Fruit fly (Drosophila melanogaster) whole organism, wandering third instar larva: ENCODE measurements around the gene CG9926.

Experiments
- Abd-B ChIP-seq: fragments of >200 bp; optimal IDR thresholded peaks from 2 replicates; lab custom pipeline; 2017; ENCODE audit warnings: missing biosample characterization, missing genetic modification characterization
- CG32264 ChIP-seq: fragments of 200-800 bp; sonication (Bioruptor generic); optimal IDR thresholded peaks from 2 replicates; lab custom pipeline; 2016; ENCODE audit warnings: missing biosample characterization, missing genetic modification characterization
- CG9705 ChIP-seq: fragments of 200-800 bp; sonication (Bioruptor generic); optimal IDR thresholded peaks from 2 replicates; lab custom pipeline; 2018; ENCODE audit warnings: missing biosample characterization, mild to moderate bottlenecking, missing genetic modification characterization
- CrebA ChIP-seq: fragments of 200-800 bp; sonication (Bioruptor generic); optimal IDR thresholded peaks from 2 replicates; lab custom pipeline; 2016; ENCODE audit warnings: missing biosample characterization, mild to moderate bottlenecking, missing genetic modification characterization, borderline replicate concordance
- Dfd ChIP-seq: fragments of >200 bp; optimal IDR thresholded peaks from 2 replicates; lab custom pipeline; 2017; ENCODE audit warnings: missing biosample characterization, missing genetic modification characterization
- Dif ChIP-seq: fragments of 200-275, 200-300 bp; sonication (Bioruptor generic); optimal IDR thresholded peaks from 2 replicates; lab custom pipeline; 2018; ENCODE audit warnings: missing biosample characterization, missing genetic modification characterization; ENCODE audit not compliant: partially characterized antibody
- GATAd ChIP-seq: sonication (Bioruptor generic); optimal IDR thresholded peaks from 2 replicates; lab custom pipeline; 2016; ENCODE audit warnings: missing biosample characterization, missing genetic modification characterization
- Hnf4 ChIP-seq: fragments of 200-800 bp; sonication (Bioruptor generic); optimal IDR thresholded peaks from 2 replicates; lab custom pipeline; 2016; ENCODE audit warnings: missing biosample characterization, mild to moderate bottlenecking, missing genetic modification characterization
- Hr78 ChIP-seq: fragments of >200 bp; optimal IDR thresholded peaks from 2 replicates; lab custom pipeline; 2017; ENCODE audit warnings: missing biosample characterization, missing genetic modification characterization
- Mio ChIP-seq: sonication (Bioruptor generic); optimal IDR thresholded peaks from 2 replicates; lab custom pipeline; 2016; ENCODE audit warnings: missing biosample characterization, missing genetic modification characterization
- Myc ChIP-seq: fragments of >200 bp; optimal IDR thresholded peaks from 2 replicates; lab custom pipeline; 2017
- N ChIP-seq: fragments of >200 bp; optimal IDR thresholded peaks from 2 replicates; lab custom pipeline; 2018; ENCODE audit warnings: missing biosample characterization, missing external identifiers, missing genetic modification characterization
- Rel ChIP-seq, 2 experiments: fragments of 200-800 bp; sonication (Bioruptor generic) in 1 of 2; optimal IDR thresholded peaks; 2 replicates in 1 of 2; 3 replicates in 1 of 2; lab custom pipeline; 2016 to 2019; ENCODE audit warnings: mild to moderate bottlenecking in 2 of 2, missing biosample characterization in 2 of 2, missing genetic modification characterization in 2 of 2, moderate library complexity in 1 of 2
- Vsx2 ChIP-seq: fragments of 200-300, 225-300 bp; sonication (Bioruptor generic); optimal IDR thresholded peaks from 2 replicates; lab custom pipeline; 2018; ENCODE audit warnings: missing biosample characterization, missing genetic modification characterization; ENCODE audit not compliant: partially characterized antibody
- br ChIP-seq: fragments of 200-800 bp; sonication (Bioruptor generic); optimal IDR thresholded peaks from 2 replicates; lab custom pipeline; 2016; ENCODE audit warnings: missing biosample characterization, missing genetic modification characterization
- brk ChIP-seq: fragments of 200-800 bp; sonication (Bioruptor generic); optimal IDR thresholded peaks from 2 replicates; lab custom pipeline; 2016; ENCODE audit warnings: missing biosample characterization, mild to moderate bottlenecking, missing genetic modification characterization
- dl ChIP-seq, 2 experiments: fragments of 175-275, 200-275 bp in 1 of 2; fragments of 200-275 bp in 1 of 2; sonication (Bioruptor generic); optimal IDR thresholded peaks; lab custom pipeline; 2018; ENCODE audit warnings: mild to moderate bottlenecking in 2 of 2, missing biosample characterization in 2 of 2, missing genetic modification characterization in 2 of 2, moderate library complexity in 2 of 2; ENCODE audit not compliant: partially characterized antibody in 2 of 2, insufficient read depth in 1 of 2
- dsf ChIP-seq: sonication (Bioruptor generic); optimal IDR thresholded peaks from 2 replicates; lab custom pipeline; 2016; ENCODE audit warnings: missing biosample characterization, missing genetic modification characterization, borderline replicate concordance
- ey ChIP-seq: fragments of 200-800 bp; sonication (Bioruptor generic); optimal IDR thresholded peaks from 2 replicates; lab custom pipeline; 2016; ENCODE audit warnings: missing biosample characterization, missing genetic modification characterization
- foxo ChIP-seq, 2 experiments: fragments of 200-800 bp; sonication (Bioruptor generic); optimal IDR thresholded peaks; 2 replicates in 1 of 2; 3 replicates in 1 of 2; lab custom pipeline; 2016 to 2017; ENCODE audit warnings: missing biosample characterization in 2 of 2, missing genetic modification characterization in 2 of 2
- fru ChIP-seq: fragments of 200-800 bp; sonication (Bioruptor generic); optimal IDR thresholded peaks from 3 replicates; lab custom pipeline; 2016; ENCODE audit warnings: missing biosample characterization, mild to moderate bottlenecking, missing genetic modification characterization
- h ChIP-seq: fragments of 200-800 bp; sonication (Bioruptor generic); optimal IDR thresholded peaks from 3 replicates; lab custom pipeline; 2016; ENCODE audit warnings: missing biosample characterization, mild to moderate bottlenecking, missing genetic modification characterization
- jim ChIP-seq: fragments of 175-275, 200-325 bp; sonication (Bioruptor generic); optimal IDR thresholded peaks from 2 replicates; lab custom pipeline; 2016; ENCODE audit warnings: missing biosample characterization, mild to moderate bottlenecking, missing genetic modification characterization
- lola ChIP-seq: fragments of >200 bp; optimal IDR thresholded peaks from 2 replicates; lab custom pipeline; 2017; ENCODE audit warnings: missing biosample characterization, missing genetic modification characterization
- pan ChIP-seq: fragments of >200 bp; optimal IDR thresholded peaks from 2 replicates; lab custom pipeline; 2017
- psq ChIP-seq: fragments of 200-800 bp; sonication (Bioruptor generic); optimal IDR thresholded peaks from 3 replicates; lab custom pipeline; 2017; ENCODE audit warnings: missing biosample characterization, mild to moderate bottlenecking, missing genetic modification characterization, moderate library complexity
- rgr ChIP-seq: fragments of 200-800 bp; sonication (Bioruptor generic); optimal IDR thresholded peaks from 3 replicates; lab custom pipeline; 2016; ENCODE audit warnings: missing biosample characterization, mild to moderate bottlenecking, missing genetic modification characterization
- sage ChIP-seq: fragments of 200-800 bp; sonication (Bioruptor generic); optimal IDR thresholded peaks from 2 replicates; lab custom pipeline; 2016; ENCODE audit warnings: missing biosample characterization, mild to moderate bottlenecking, missing genetic modification characterization
- tai ChIP-seq: sonication (Bioruptor generic); optimal IDR thresholded peaks from 2 replicates; lab custom pipeline; 2016; ENCODE audit warnings: missing biosample characterization, missing genetic modification characterization
- usp ChIP-seq: fragments of >200 bp; optimal IDR thresholded peaks from 2 replicates; lab custom pipeline; 2017; ENCODE audit warnings: missing biosample characterization, missing genetic modification characterization
- woc ChIP-seq: sonication (Bioruptor generic); optimal IDR thresholded peaks from 2 replicates; lab custom pipeline; 2016; ENCODE audit warnings: missing biosample characterization, mild to moderate bottlenecking, missing genetic modification characterization

The CG9926 gene

DNA sequence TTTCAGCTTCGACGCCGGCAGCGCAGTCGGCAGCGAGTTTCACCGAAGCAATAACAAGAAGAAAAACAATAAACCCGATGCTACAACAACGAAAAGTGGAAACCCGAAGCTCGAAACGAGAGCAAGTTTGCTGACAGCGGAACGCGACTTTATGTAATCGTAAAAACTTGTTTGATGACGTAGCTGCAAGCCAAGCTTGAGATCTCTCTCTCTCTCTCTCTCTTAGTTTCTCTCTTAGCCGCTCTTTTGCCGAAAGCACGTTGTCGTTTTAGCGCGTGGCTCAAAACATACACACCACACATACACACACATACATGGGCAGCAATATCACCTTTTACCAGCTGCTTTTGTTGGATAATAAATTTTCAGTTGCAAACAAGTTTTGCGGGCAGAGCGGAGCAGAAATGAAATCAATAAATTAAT, 25.1 kb upstream of the CG9926 start:
- TF ChIP-seq fru (peak; percentile 3), dl (GFP tag; optimal IDR thresholded peaks at IDR 0.05; lab: Kevin White, UChicago; ENCODE audit: insufficient read depth in 1 of 2, partially characterized antibody in 2 of 2) (peak in 1 of 2 experiments; percentile 63), sage (peak; percentile 48), Dif (peak; percentile 65), h (peak; percentile 40), brk (GFP tag; lab: Kevin White, UChicago) (peak; percentile 59), ey (no peak), CrebA (GFP tag; lab: Kevin White, UChicago) (no peak)

dm6 chr3R:13974741-13975245, 23.9 kb upstream of the CG9926 start:
- no peak for TF ChIP-seq rgr (GFP tag; lab: Kevin White, UChicago)
- no peak for TF ChIP-seq foxo (GFP tag; optimal IDR thresholded peaks at IDR 0.05; lab: Kevin White, UChicago)
- TF ChIP-seq woc: no peak
- TF ChIP-seq CG9705 (GFP tag; lab: Kevin White, UChicago): no peak
- TF ChIP-seq fru: peak; percentile 71
- no peak for TF ChIP-seq sage
- no peak for TF ChIP-seq Dfd

- no peak for TF ChIP-seq CG32264
- no peak for TF ChIP-seq Dfd
- no peak for TF ChIP-seq Hnf4 (GFP tag; lab: Kevin White, UChicago)
- TF ChIP-seq Hr78: no peak
- TF ChIP-seq dsf (GFP tag; lab: Kevin White, UChicago): no peak
- no peak for TF ChIP-seq woc
Observed at dm6 chr3R:13972653-13973052, 21.7 kb upstream of the CG9926 start.

DNA sequence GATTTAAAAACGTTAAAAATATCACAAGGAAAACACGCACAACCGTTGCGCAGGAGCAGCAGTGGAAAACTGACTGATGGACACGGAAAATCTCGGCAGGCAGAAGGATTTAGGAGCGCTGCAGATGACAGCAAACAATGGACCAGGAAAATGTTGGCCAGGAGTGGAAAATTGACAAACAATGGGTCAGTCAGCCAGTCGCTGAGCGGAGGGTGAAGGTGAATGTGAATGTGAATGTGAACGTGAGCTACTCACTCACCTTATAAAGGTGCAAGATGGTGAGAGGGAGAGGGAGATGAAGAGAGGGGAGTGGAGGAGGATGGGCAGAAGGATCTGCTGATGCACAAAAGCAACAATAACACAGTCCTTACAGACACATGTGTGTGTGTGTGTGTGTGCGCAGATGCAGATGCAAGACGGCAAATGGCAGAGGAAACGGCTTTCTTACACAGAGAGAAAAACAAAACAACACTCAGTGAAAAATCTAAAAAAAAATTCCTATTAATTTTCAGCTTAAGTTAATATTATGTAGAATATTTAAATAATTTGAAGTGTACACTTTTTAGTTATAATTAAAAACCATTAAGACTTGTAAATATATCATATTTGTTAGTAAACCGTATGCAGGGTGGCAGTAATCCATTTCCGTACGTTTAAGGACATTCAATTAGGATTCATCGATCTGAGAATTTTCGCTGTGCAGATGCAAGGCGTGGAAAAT, 20.9 kb upstream of the CG9926 start:
- TF ChIP-seq lola (GFP tag; lab: Kevin White, UChicago) (no peak), GATAd (no peak), Mio (GFP tag; lab: Kevin White, UChicago) (no peak), sage (no peak), CrebA (GFP tag; lab: Kevin White, UChicago) (no peak), tai (GFP tag; lab: Kevin White, UChicago) (no peak), Rel (GFP tag; optimal IDR thresholded peaks at IDR 0.05; lab: Kevin White, UChicago) (no peak), Rel (tag; optimal IDR thresholded peaks at IDR 0.05; lab: Kevin White, UChicago) (no peak), dl (GFP tag; optimal IDR thresholded peaks at IDR 0.05; lab: Kevin White, UChicago; ENCODE audit: insufficient read depth in 1 of 2, partially characterized antibody in 2 of 2) (no peak), Myc (lab: Kevin White, UChicago) (no peak), pan (lab: Kevin White, UChicago) (no peak), jim (no peak), Dif (no peak), usp (GFP tag; lab: Kevin White, UChicago) (no peak), N (no peak), Vsx2 (GFP tag; lab: Kevin White, UChicago) (no peak), br (GFP tag; lab: Kevin White, UChicago) (no peak), foxo (GFP tag; optimal IDR thresholded peaks at IDR 0.05; lab: Kevin White, UChicago) (no peak), ey (no peak), woc (no peak), h (no peak)

dm6 chr3R:13964513-13964975, 13.6 kb upstream of the CG9926 start, which contains the start of gene Orc2:
Gene Orc2, plus strand, starts transcription at chr3R:13964885.
- TF ChIP-seq CG9705 (GFP tag; lab: Kevin White, UChicago): no peak
- TF ChIP-seq Dif: peak; percentile 75
- TF ChIP-seq psq: peak; percentile 19
- no peak for TF ChIP-seq Rel (GFP tag; optimal IDR thresholded peaks at IDR 0.05; lab: Kevin White, UChicago)
- TF ChIP-seq Rel (tag; optimal IDR thresholded peaks at IDR 0.05; lab: Kevin White, UChicago): peak; percentile 20
- TF ChIP-seq Abd-B (GFP tag; lab: Kevin White, UChicago): no peak
- TF ChIP-seq pan (lab: Kevin White, UChicago): no peak
- peak; percentile 85 for TF ChIP-seq Myc (lab: Kevin White, UChicago)
